Worm (Caenorhabditis elegans) whole organism, midembryonic: ENCODE results near the gene K08H2.7.

Experiments used
- T22C8.4 ChIP-seq: fragments of 200-800 bp; sonication (Bioruptor generic); IDR thresholded peaks from 2 replicates; pipeline ENCODE4 v1.3.6; 2022; ENCODE audit warnings: missing genetic modification characterization, missing compliant biosample characterization
- cog-1 ChIP-seq: sonication (generic microtip); optimal IDR thresholded peaks from 2 replicates; lab custom pipeline; 2016; ENCODE audit warnings: missing genetic modification characterization, missing compliant biosample characterization
- flt-1 ChIP-seq: fragments of 200-800 bp; sonication (Bioruptor generic); IDR thresholded peaks from 2 replicates; pipeline ENCODE4 v1.3.6; 2022; ENCODE audit warnings: missing genetic modification characterization, missing compliant biosample characterization
- klf-2 ChIP-seq: fragments of 200-800 bp; sonication (Bioruptor generic); conservative IDR thresholded peaks from 2 replicates; pipeline ENCODE4 v1.3.6; 2022; ENCODE audit warnings: missing genetic modification reagents, missing genetic modification characterization, missing compliant biosample characterization
- med-1 ChIP-seq: sonication (generic microtip); optimal IDR thresholded peaks from 2 replicates; lab custom pipeline; 2017; ENCODE audit warnings: missing genetic modification characterization, mild to moderate bottlenecking, missing compliant biosample characterization, antibody characterized with exemption, missing genetic modification reagents; ENCODE audit not compliant: insufficient read depth
- ref-1 ChIP-seq: fragments of 200-800 bp; sonication (Bioruptor generic); conservative IDR thresholded peaks from 2 replicates; pipeline ENCODE4 v1.3.6; 2022; ENCODE audit warnings: missing genetic modification reagents, missing genetic modification characterization, missing compliant biosample characterization
- tab-1 ChIP-seq: fragments of 200-800 bp; sonication (Bioruptor generic); IDR thresholded peaks from 2 replicates; pipeline ENCODE4 v1.3.6; 2022; ENCODE audit warnings: missing genetic modification characterization, missing compliant biosample characterization
- ztf-23 ChIP-seq: fragments of 200-800 bp; sonication (Bioruptor generic); IDR thresholded peaks from 2 replicates; pipeline ENCODE4 v1.3.6; 2022; ENCODE audit warnings: missing genetic modification reagents, missing genetic modification characterization, missing compliant biosample characterization
- ztf-29 ChIP-seq: fragments of 200-800 bp; sonication (Bioruptor generic); IDR thresholded peaks from 2 replicates; pipeline ENCODE4 v1.3.6; 2022; ENCODE audit warnings: missing genetic modification reagents, missing genetic modification characterization, missing compliant biosample characterization

The K08H2.7 gene

DNA sequence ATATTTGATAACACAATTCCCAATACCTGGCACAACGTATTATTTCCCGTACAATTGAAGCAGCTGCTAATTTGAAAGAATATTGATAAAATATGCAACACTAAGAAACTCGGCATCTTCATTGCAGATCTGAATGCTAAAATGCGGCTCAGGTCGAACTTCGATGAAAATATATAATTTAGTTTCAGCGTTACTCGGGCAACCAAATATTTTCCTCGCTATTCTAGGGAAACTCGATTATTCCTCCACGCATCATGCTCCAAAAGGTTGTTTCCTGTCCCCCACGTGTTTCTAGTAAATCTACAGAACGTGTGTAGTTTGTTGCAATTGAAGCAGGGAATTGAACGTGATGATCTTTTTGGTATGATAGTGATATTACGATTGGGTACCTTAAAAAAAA is 865 bp upstream of the K08H2.7 start:
- TF ChIP-seq flt-1 (GFP tag; lab: Robert Waterston, UW) = no peak

DNA sequence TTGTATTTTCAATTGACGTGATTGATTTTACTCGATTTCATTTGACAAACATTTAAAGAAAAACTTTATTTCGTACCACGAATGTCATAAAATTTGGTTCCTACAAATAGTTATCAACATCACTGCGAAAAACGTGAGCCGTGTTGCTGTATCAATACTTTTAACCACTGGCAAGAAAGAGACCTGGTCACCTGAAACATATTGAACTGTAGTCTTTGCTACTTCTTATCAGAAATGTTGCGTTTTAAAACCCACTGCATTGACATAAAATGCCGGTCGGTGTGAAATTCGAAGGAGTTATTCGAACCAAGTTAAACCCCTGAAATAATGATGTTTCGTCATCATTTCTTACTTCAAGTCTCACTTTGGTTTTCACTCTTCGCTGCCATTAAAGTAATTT is 623 bp downstream of the K08H2.7 start:
- TF ChIP-seq klf-2 (GFP tag; lab: Robert Waterston, UW) = no peak
- no peak for TF ChIP-seq med-1
- no peak for TF ChIP-seq ztf-23 (GFP tag; lab: Robert Waterston, UW)
- no peak for TF ChIP-seq T22C8.4
- TF ChIP-seq ref-1 = no peak
- no peak for TF ChIP-seq ztf-29
- TF ChIP-seq tab-1 (GFP tag; lab: Robert Waterston, UW) = no peak
- no peak for TF ChIP-seq cog-1 (tag; lab: Kevin White, UChicago)
- no peak for TF ChIP-seq flt-1 (GFP tag; lab: Robert Waterston, UW)

DNA sequence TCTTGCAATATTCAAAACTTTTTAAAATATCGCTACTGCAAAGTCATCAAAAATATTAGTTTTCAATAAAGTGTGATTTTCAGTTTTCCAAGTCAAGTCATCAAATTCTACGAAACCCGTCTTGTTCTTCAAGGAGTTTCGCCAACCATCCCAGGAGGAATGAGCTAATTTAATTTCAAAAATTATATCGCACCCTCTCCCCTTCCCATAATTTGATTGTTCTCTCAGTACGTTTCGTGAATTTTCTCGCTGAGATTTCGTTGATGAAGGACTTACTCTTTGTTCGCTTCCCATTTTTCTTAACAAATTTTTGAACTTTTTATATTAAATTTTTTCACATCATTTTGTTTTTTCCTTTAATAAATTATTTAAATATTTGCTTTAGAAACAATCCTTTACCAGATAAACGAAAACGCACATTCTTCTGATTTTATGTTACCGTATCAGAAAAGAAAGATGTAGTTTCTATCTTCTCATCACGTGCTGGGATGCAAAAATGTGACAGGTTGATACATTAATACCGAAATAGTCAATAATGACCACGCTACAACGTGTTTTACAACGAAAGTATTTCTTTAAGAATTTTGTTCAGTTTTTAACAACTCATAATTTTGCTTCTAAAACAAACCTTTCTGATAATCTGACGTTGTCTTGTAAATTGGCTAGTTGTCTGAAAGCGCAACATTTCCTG is 1.4 kb downstream of the K08H2.7 start:
- TF ChIP-seq T22C8.4 (no peak), tab-1 (GFP tag; lab: Robert Waterston, UW) (no peak), cog-1 (tag; lab: Kevin White, UChicago) (no peak), ztf-23 (GFP tag; lab: Robert Waterston, UW) (no peak), med-1 (no peak), flt-1 (GFP tag; lab: Robert Waterston, UW) (no peak), ref-1 (no peak), klf-2 (GFP tag; lab: Robert Waterston, UW) (no peak), ztf-29 (no peak)

DNA sequence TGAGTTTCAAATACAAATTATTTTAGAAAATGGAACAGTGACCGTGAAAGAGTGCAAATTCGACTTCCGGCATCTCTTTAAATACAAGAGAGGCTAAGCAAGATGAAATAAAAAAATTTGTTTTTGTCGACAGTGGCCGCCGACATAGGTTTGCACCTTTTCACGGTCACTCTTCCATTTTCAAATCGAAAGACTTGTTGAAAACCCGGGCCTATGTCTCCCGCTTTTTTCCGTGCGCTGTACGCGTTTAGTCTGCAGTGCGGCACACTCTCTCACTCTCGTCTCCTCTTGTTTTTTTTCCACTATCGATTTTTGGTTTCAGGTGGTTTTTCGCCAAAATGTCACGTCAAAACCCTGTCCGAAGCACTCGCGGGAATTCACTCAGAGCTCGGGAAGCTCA is 3.1 kb downstream of the K08H2.7 start, which contains the start of gene hpl-1:
Gene hpl-1, plus strand, starts transcription at position 301 of the 400 bp plus-strand sequence.
- no peak for TF ChIP-seq T22C8.4
- no peak for TF ChIP-seq ztf-23 (GFP tag; lab: Robert Waterston, UW)
- TF ChIP-seq cog-1 (tag; lab: Kevin White, UChicago) = no peak
- TF ChIP-seq klf-2 (GFP tag; lab: Robert Waterston, UW) = no peak
- no peak for TF ChIP-seq ref-1
- TF ChIP-seq tab-1 (GFP tag; lab: Robert Waterston, UW) = no peak
- no peak for TF ChIP-seq flt-1 (GFP tag; lab: Robert Waterston, UW)
- TF ChIP-seq med-1 = no peak

DNA sequence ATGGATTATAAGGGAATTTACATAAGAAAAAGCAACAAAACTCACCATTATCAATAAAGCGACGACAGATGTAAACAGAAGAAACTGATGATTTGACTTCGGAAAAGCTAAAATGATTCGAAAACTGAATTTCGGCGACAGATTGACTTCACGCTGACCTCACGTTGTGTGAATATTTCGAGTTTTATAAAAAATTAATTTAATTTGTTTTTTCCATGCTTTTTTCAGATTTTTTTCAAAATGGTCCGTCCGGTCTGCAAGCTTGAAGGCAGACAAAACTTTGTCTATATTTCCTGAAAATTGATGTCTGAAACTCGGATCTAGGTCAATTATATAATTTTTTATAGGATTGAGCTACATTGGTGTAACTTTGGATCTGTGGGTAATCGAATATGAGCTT is 6.0 kb downstream of the K08H2.7 start, which contains the start of gene K08H2.5:
Gene K08H2.5, minus strand, starts transcription at position 101 of the 400 bp plus-strand sequence.
- no peak for TF ChIP-seq med-1
- TF ChIP-seq cog-1 (tag; lab: Kevin White, UChicago) = no peak
- no peak for TF ChIP-seq flt-1 (GFP tag; lab: Robert Waterston, UW)
- TF ChIP-seq tab-1 (GFP tag; lab: Robert Waterston, UW) = no peak
- no peak for TF ChIP-seq ref-1
- TF ChIP-seq klf-2 (GFP tag; lab: Robert Waterston, UW) = no peak
- no peak for TF ChIP-seq ztf-23 (GFP tag; lab: Robert Waterston, UW)
- no peak for TF ChIP-seq T22C8.4
- no peak for TF ChIP-seq ztf-29

DNA sequence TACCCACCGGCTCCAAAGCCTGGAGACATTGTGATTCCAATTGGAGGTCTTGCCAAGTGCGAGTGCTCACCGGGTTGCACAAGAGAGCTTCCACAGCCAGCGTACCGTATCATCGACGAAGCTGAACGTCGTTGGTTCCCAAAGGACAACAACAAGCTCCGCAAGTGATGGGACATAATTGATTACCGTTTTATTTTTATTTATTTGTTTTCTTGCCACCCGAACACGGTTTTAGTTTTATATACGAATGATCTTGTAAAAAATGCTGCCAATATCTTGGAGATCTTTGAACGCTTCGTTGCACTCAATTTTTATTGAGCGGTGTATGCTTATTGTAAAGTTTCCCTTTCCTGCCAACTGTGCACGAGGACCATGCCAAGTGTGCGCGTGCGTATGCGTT is 10.0 kb downstream of the K08H2.7 start, which contains the start of gene K08H2.4:
Gene K08H2.4, plus strand, starts transcription at position 301 of the 400 bp plus-strand sequence.
- TF ChIP-seq flt-1 (GFP tag; lab: Robert Waterston, UW) = no peak
- TF ChIP-seq T22C8.4 = no peak
- TF ChIP-seq tab-1 (GFP tag; lab: Robert Waterston, UW) = no peak
- TF ChIP-seq klf-2 (GFP tag; lab: Robert Waterston, UW) = no peak

DNA sequence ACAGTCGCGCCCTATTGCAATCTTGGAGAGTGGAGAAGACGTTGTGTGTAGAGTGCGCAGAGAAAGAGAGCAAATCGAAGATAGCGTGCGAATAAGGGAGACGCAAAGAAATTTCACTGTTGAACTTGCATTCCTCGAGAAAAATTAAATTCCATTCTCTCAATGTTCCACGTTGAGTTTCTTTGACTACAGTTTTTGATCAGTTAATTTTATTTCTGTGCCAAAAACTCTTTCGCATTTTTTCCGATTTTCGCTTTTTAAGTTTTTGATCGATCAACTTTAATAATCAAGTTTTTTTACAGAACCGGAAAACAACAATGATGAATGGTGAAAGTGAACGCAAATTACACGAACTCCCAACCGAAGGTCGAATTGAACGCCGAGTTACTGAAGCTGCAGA is 11.1 kb downstream of the K08H2.7 start, which contains the start of gene K08H2.3:
Gene K08H2.3, plus strand, starts transcription at position 301 of the 400 bp plus-strand sequence.
- no peak for TF ChIP-seq cog-1 (tag; lab: Kevin White, UChicago)
- no peak for TF ChIP-seq ztf-23 (GFP tag; lab: Robert Waterston, UW)

DNA sequence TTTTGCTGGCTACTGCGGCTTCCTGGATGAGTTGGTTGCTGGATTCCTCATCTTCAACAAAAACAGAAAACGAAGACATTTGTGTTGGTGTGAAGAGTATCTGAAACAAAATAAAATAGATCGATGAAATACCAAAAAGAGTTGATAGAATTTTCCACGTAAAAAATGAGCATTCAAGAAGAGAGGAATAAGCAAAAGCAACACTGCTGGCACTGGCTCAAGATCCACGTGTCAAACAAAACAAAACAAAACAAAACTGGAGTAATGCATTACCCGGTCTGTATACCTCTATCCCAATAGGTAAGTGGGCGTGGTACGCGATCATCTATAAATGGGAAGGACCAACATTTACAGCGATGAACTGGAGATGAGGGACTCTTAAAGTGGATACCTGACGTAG is 13.4 kb downstream of the K08H2.7 start, which contains the start of gene K08H2.2:
Gene K08H2.2, minus strand, starts transcription at position 101 of the 400 bp plus-strand sequence.
- TF ChIP-seq ref-1 (no peak), ztf-23 (GFP tag; lab: Robert Waterston, UW) (no peak), T22C8.4 (no peak), cog-1 (tag; lab: Kevin White, UChicago) (no peak), ztf-29 (no peak), klf-2 (GFP tag; lab: Robert Waterston, UW) (no peak), tab-1 (GFP tag; lab: Robert Waterston, UW) (no peak), flt-1 (GFP tag; lab: Robert Waterston, UW) (no peak), med-1 (no peak)

DNA sequence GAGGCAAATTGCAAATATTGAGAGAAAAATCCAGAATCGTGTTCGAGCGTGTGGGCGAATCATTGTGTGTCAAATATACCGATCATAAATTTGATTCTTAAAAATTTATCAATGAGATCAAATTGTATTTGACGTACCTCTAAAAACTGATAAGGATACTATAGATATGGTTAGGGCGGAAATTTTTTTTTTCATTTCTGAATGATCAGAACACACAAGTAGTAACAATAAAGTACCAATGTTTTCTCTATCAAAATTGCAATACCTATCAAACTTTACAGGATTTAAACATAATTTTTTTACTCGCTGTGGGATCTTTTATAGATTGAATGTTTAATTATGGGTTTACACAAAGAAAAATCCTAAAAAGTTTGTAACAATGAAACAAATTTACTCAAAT is 16.0 kb downstream of the K08H2.7 start, which contains the start of gene bgnt-1.5:
Gene bgnt-1.5, minus strand, starts transcription at position 101 of the 400 bp plus-strand sequence.
- TF ChIP-seq flt-1 (GFP tag; lab: Robert Waterston, UW) = no peak
- no peak for TF ChIP-seq ztf-23 (GFP tag; lab: Robert Waterston, UW)
- TF ChIP-seq med-1 = no peak
- TF ChIP-seq ref-1 = no peak
- TF ChIP-seq klf-2 (GFP tag; lab: Robert Waterston, UW) = no peak
- no peak for TF ChIP-seq ztf-29
- TF ChIP-seq T22C8.4 = no peak
- no peak for TF ChIP-seq tab-1 (GFP tag; lab: Robert Waterston, UW)
- no peak for TF ChIP-seq cog-1 (tag; lab: Kevin White, UChicago)

DNA sequence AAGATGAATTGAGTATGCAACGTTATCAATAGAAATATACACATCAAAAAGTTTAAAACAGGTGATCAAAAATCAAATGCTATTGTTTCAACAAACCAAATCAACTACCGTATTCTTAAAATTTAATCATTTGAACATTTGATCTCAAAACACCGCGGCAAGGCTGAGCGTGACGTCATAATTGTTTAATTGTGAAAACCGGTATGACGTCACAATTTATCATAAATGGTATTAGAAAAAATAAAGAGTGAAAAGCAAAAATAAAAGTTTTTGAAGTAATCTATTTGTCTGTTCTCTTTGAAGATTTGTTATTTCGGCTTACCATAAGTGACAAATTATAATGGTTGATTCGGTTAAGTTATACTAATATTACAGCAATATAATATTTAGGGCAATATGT is 20.5 kb downstream of the K08H2.7 start:
- TF ChIP-seq flt-1 (GFP tag; lab: Robert Waterston, UW) (no peak), ref-1 (no peak), T22C8.4 (no peak), tab-1 (GFP tag; lab: Robert Waterston, UW) (no peak), cog-1 (tag; lab: Kevin White, UChicago) (no peak), med-1 (no peak), ztf-29 (no peak), klf-2 (GFP tag; lab: Robert Waterston, UW) (no peak), ztf-23 (GFP tag; lab: Robert Waterston, UW) (no peak)
